Fruit fly (Drosophila melanogaster) whole organism, embryonic: ENCODE results near the gene CG1532.

Experiments
- Abd-B ChIP-seq: fragments of 200-800 bp; sonication (Bioruptor generic); optimal IDR thresholded peaks from 2 replicates; lab custom pipeline; 2018; ENCODE audit warnings: missing biosample characterization, mild to moderate bottlenecking, missing genetic modification characterization, moderate library complexity
- Bdp1 ChIP-seq: fragments of 200-800 bp; sonication (Bioruptor generic); optimal IDR thresholded peaks from 3 replicates; lab custom pipeline; 2016; ENCODE audit warnings: missing biosample characterization, missing genetic modification characterization
- Bgb ChIP-seq: fragments of 200-800 bp; sonication (Bioruptor generic); IDR thresholded peaks from 2 replicates; pipeline ENCODE4 v1.3.6; 2022; ENCODE audit warnings: missing biosample characterization, missing genetic modification characterization; ENCODE audit not compliant: partially characterized antibody
- Bteb2 ChIP-seq: fragments of 200-800 bp; sonication (Bioruptor generic); optimal IDR thresholded peaks from 2 replicates; lab custom pipeline; 2016; ENCODE audit warnings: missing biosample characterization, missing genetic modification characterization
- C15 ChIP-seq: fragments of 200-800 bp; sonication (Bioruptor generic); IDR thresholded peaks from 3 replicates; pipeline ENCODE4 v1.3.6; 2022; ENCODE audit warnings: missing biosample characterization, missing genetic modification characterization
- CG12299 ChIP-seq: fragments of 200-800 bp; sonication (Bioruptor generic); optimal IDR thresholded peaks from 2 replicates; lab custom pipeline; 2018; ENCODE audit warnings: missing biosample characterization, mild to moderate bottlenecking, missing genetic modification characterization
- CG12744 ChIP-seq: fragments of 200-800 bp; sonication (Bioruptor generic); optimal IDR thresholded peaks from 2 replicates; lab custom pipeline; 2016; ENCODE audit warnings: missing biosample characterization, missing genetic modification characterization
- CG13287 ChIP-seq: fragments of 200-800 bp; sonication (Bioruptor generic); IDR thresholded peaks from 2 replicates; pipeline ENCODE4 v1.3.6; 2022; ENCODE audit warnings: missing biosample characterization, missing genetic modification characterization; ENCODE audit not compliant: partially characterized antibody
- CG14050 ChIP-seq: fragments of 200-800 bp; sonication (Bioruptor generic); IDR thresholded peaks from 3 replicates; pipeline ENCODE4 v1.3.6; 2022; ENCODE audit warnings: missing biosample characterization, missing genetic modification characterization
- CG16815 ChIP-seq: fragments of 200-800 bp; sonication (Bioruptor generic); optimal IDR thresholded peaks from 3 replicates; lab custom pipeline; 2017; ENCODE audit warnings: missing biosample characterization, mild to moderate bottlenecking, missing genetic modification characterization
- CG17361 ChIP-seq: fragments of 200-800 bp; sonication (Bioruptor generic); IDR thresholded peaks from 3 replicates; pipeline ENCODE4 v1.3.6; 2022; ENCODE audit warnings: missing biosample characterization, missing genetic modification characterization
- CG17612 ChIP-seq: fragments of 200-800 bp; sonication (Bioruptor generic); IDR thresholded peaks from 2 replicates; pipeline ENCODE4 v1.3.6; 2022; ENCODE audit warnings: missing biosample characterization, missing genetic modification characterization
- CG31388 ChIP-seq: fragments of 200-800 bp; sonication (Bioruptor generic); optimal IDR thresholded peaks from 2 replicates; lab custom pipeline; 2016; ENCODE audit warnings: missing biosample characterization, missing genetic modification characterization
- CG4328 ChIP-seq: fragments of 200-800 bp; sonication (Bioruptor generic); optimal IDR thresholded peaks from 3 replicates; lab custom pipeline; 2017; ENCODE audit warnings: missing biosample characterization, missing genetic modification reagents, missing genetic modification characterization
- CG6175 ChIP-seq: fragments of 200-800 bp; sonication (Bioruptor generic); IDR thresholded peaks from 3 replicates; pipeline ENCODE4 v1.3.6; 2022; ENCODE audit warnings: missing biosample characterization, missing genetic modification characterization
- CG6254 ChIP-seq: fragments of 200-800 bp; sonication (Bioruptor generic); optimal IDR thresholded peaks from 3 replicates; lab custom pipeline; 2017; ENCODE audit warnings: mild to moderate bottlenecking, missing biosample characterization, missing genetic modification reagents, missing genetic modification characterization
- CG6683 ChIP-seq: fragments of 200-800 bp; sonication (Bioruptor generic); optimal IDR thresholded peaks from 2 replicates; lab custom pipeline; 2017; ENCODE audit warnings: missing biosample characterization, mild to moderate bottlenecking, missing genetic modification characterization, missing genetic modification reagents
- CG6689 ChIP-seq: fragments of 200-800 bp; sonication (Bioruptor generic); IDR thresholded peaks from 2 replicates; pipeline ENCODE4 v1.3.6; 2022; ENCODE audit warnings: missing biosample characterization, missing genetic modification characterization
- CG6791 ChIP-seq: fragments of 200-800 bp; sonication (Bioruptor generic); IDR thresholded peaks from 3 replicates; pipeline ENCODE4 v1.3.6; 2022; ENCODE audit warnings: missing biosample characterization, missing genetic modification characterization; ENCODE audit not compliant: partially characterized antibody
- CG6813 ChIP-seq: fragments of 200-800 bp; sonication (Bioruptor generic); optimal IDR thresholded peaks from 2 replicates; lab custom pipeline; 2017; ENCODE audit warnings: missing biosample characterization, missing genetic modification characterization, mild to moderate bottlenecking, moderate library complexity, missing genetic modification reagents
- CG7963 ChIP-seq: fragments of 200-800 bp; sonication (Bioruptor generic); IDR thresholded peaks from 3 replicates; pipeline ENCODE4 v1.3.6; 2022; ENCODE audit warnings: missing biosample characterization, missing genetic modification characterization; ENCODE audit not compliant: partially characterized antibody
- CG9876 ChIP-seq: fragments of 200-800 bp; sonication (Bioruptor generic); optimal IDR thresholded peaks from 2 replicates; lab custom pipeline; 2016; ENCODE audit warnings: missing biosample characterization, missing genetic modification characterization
- CrebB ChIP-seq: fragments of 200-800 bp; sonication (Bioruptor generic); optimal IDR thresholded peaks from 3 replicates; lab custom pipeline; 2018; ENCODE audit warnings: missing biosample characterization, mild to moderate bottlenecking, missing genetic modification characterization
- Dp ChIP-seq: fragments of 200-800 bp; sonication (Bioruptor generic); optimal IDR thresholded peaks from 2 replicates; lab custom pipeline; 2018; ENCODE audit warnings: missing biosample characterization, mild to moderate bottlenecking, missing genetic modification characterization, moderate library complexity
- ERR ChIP-seq: fragments of 200-800 bp; sonication (Bioruptor generic); optimal IDR thresholded peaks from 2 replicates; lab custom pipeline; 2016; ENCODE audit warnings: missing biosample characterization, missing genetic modification characterization
- Ets65A ChIP-seq: fragments of 200-800 bp; sonication (Bioruptor generic); peaks from one replicate; lab custom pipeline; 2016; ENCODE audit warnings: missing biosample characterization, missing genetic modification characterization
- Hr78 ChIP-seq, 2 experiments: fragments of 200-800 bp in 1 of 2; fragments of >200 bp in 1 of 2; sonication (Bioruptor generic) in 1 of 2; optimal IDR thresholded peaks; 2 replicates each; lab custom pipeline; 2017 to 2019; ENCODE audit warnings: missing biosample characterization in 2 of 2, missing genetic modification characterization in 2 of 2, mild to moderate bottlenecking in 1 of 2, moderate library complexity in 1 of 2
- Hsf ChIP-seq: fragments of 200-800 bp; sonication (Bioruptor generic); optimal IDR thresholded peaks from 3 replicates; lab custom pipeline; 2016; ENCODE audit warnings: missing biosample characterization, missing genetic modification characterization
- Max ChIP-seq: fragments of 200-800 bp; sonication (Bioruptor generic); optimal IDR thresholded peaks from 2 replicates; lab custom pipeline; 2016; ENCODE audit warnings: missing biosample characterization, mild to moderate bottlenecking, missing genetic modification characterization
- Ravus ChIP-seq: fragments of 200-800 bp; sonication (Bioruptor generic); IDR thresholded peaks from 2 replicates; pipeline ENCODE4 v1.3.6; 2022; ENCODE audit warnings: missing biosample characterization, missing genetic modification characterization
- Spps ChIP-seq: fragments of 200-800 bp; sonication (Bioruptor generic); optimal IDR thresholded peaks from 2 replicates; lab custom pipeline; 2018; ENCODE audit warnings: missing biosample characterization, mild to moderate bottlenecking, missing genetic modification characterization
- abd-A ChIP-seq: fragments of 200-800 bp; sonication (Bioruptor generic); optimal IDR thresholded peaks from 3 replicates; lab custom pipeline; 2019; ENCODE audit warnings: missing biosample characterization, mild to moderate bottlenecking, missing genetic modification characterization, moderate library complexity
- dan ChIP-seq: fragments of 200-800 bp; sonication (Bioruptor generic); IDR thresholded peaks from 2 replicates; pipeline ENCODE4 v1.3.6; 2022; ENCODE audit warnings: missing biosample characterization, missing genetic modification characterization
- ewg ChIP-seq: fragments of 200-800 bp; sonication (Bioruptor generic); optimal IDR thresholded peaks from 3 replicates; lab custom pipeline; 2017; ENCODE audit warnings: mild to moderate bottlenecking, missing biosample characterization, missing genetic modification reagents, missing genetic modification characterization
- fd102C ChIP-seq: fragments of 200-800 bp; sonication (Bioruptor generic); optimal IDR thresholded peaks from 2 replicates; lab custom pipeline; 2018; ENCODE audit warnings: missing biosample characterization, mild to moderate bottlenecking, missing genetic modification characterization, moderate library complexity
- gcm2 ChIP-seq: fragments of 200-800 bp; sonication (Bioruptor generic); optimal IDR thresholded peaks from 2 replicates; lab custom pipeline; 2016; ENCODE audit warnings: missing biosample characterization, missing genetic modification characterization
- gsb-n ChIP-seq: fragments of 200-800 bp; sonication (Bioruptor generic); optimal IDR thresholded peaks from 3 replicates; lab custom pipeline; 2018; ENCODE audit warnings: missing biosample characterization, mild to moderate bottlenecking, missing genetic modification characterization
- hb ChIP-seq: fragments of 200-800 bp; sonication (Bioruptor generic); IDR thresholded peaks from 3 replicates; pipeline ENCODE4 v1.3.6; 2022; ENCODE audit warnings: missing biosample characterization, missing genetic modification characterization; ENCODE audit not compliant: partially characterized antibody
- lab ChIP-seq: fragments of 200-800 bp; sonication (Bioruptor generic); optimal IDR thresholded peaks from 3 replicates; lab custom pipeline; 2017; ENCODE audit warnings: missing biosample characterization, missing genetic modification characterization, mild to moderate bottlenecking, moderate library complexity, missing genetic modification reagents
- luna ChIP-seq: fragments of 200-800 bp; sonication (Bioruptor generic); optimal IDR thresholded peaks from 2 replicates; lab custom pipeline; 2016; ENCODE audit warnings: missing biosample characterization, missing genetic modification characterization
- pzg ChIP-seq: fragments of 200-800 bp; sonication (Bioruptor generic); optimal IDR thresholded peaks from 3 replicates; lab custom pipeline; 2018; ENCODE audit warnings: missing biosample characterization, mild to moderate bottlenecking, missing genetic modification characterization, moderate library complexity
- run ChIP-seq: fragments of 200-800 bp; sonication (Bioruptor generic); optimal IDR thresholded peaks from 3 replicates; lab custom pipeline; 2018; ENCODE audit warnings: missing biosample characterization, mild to moderate bottlenecking, missing genetic modification characterization
- slou ChIP-seq: fragments of 200-800 bp; sonication (Bioruptor generic); optimal IDR thresholded peaks from 3 replicates; lab custom pipeline; 2016; ENCODE audit warnings: missing biosample characterization, missing genetic modification characterization
- sqz ChIP-seq: fragments of 200-800 bp; sonication (Bioruptor generic); optimal IDR thresholded peaks from 3 replicates; lab custom pipeline; 2018; ENCODE audit warnings: missing biosample characterization, mild to moderate bottlenecking, missing genetic modification characterization
- toy ChIP-seq: fragments of 200-800 bp; sonication (Bioruptor generic); IDR thresholded peaks from 2 replicates; pipeline ENCODE4 v1.3.6; 2022; ENCODE audit warnings: missing biosample characterization, missing genetic modification characterization
- vnd ChIP-seq: fragments of 200-800 bp; sonication (Bioruptor generic); IDR thresholded peaks from 3 replicates; pipeline ENCODE4 v1.3.6; 2022; ENCODE audit warnings: missing biosample characterization, missing genetic modification characterization; ENCODE audit not compliant: partially characterized antibody
- wek ChIP-seq: fragments of 200-800 bp; sonication (Bioruptor generic); optimal IDR thresholded peaks from 3 replicates; lab custom pipeline; 2018; ENCODE audit warnings: missing biosample characterization, mild to moderate bottlenecking, missing genetic modification characterization, moderate library complexity
- z ChIP-seq: fragments of 200-800 bp; sonication (Bioruptor generic); IDR thresholded peaks from 3 replicates; pipeline ENCODE4 v1.3.6; 2022; ENCODE audit warnings: missing biosample characterization, missing genetic modification characterization
- zfh1 ChIP-seq: fragments of 200-800 bp; sonication (Bioruptor generic); IDR thresholded peaks from 3 replicates; pipeline ENCODE4 v1.3.6; 2022; ENCODE audit warnings: missing biosample characterization, missing genetic modification characterization
- zfh2 ChIP-seq: fragments of 200-800 bp; sonication (Bioruptor generic); optimal IDR thresholded peaks from 2 replicates; lab custom pipeline; 2016; ENCODE audit warnings: missing biosample characterization, missing genetic modification characterization

CG1532 gene

dm6 chrX:21058991-21059390 lies 30.8 kb upstream of the CG1532 start (continued):
- TF ChIP-seq CG17612 (GFP tag; lab: Robert Waterston, UW) (peak; percentile 59), fd102C (GFP tag; lab: Kevin White, UChicago) (no peak), Dp (no peak), Max (GFP tag; lab: Kevin White, UChicago) (peak; percentile 61), C15 (GFP tag; lab: Robert Waterston, UW) (no peak), luna (GFP tag; lab: Kevin White, UChicago) (no peak), CG6689 (peak; percentile 82), CG13287 (GFP tag; lab: Robert Waterston, UW) (no peak), gsb-n (tag; lab: Kevin White, UChicago) (peak; percentile 90), CG12299 (tag; lab: Kevin White, UChicago) (peak; percentile 88), Ravus (GFP tag; lab: Robert Waterston, UW) (peak; percentile 29; the same call in 1 of the 2 replicates), Hr78 (GFP tag; optimal IDR thresholded peaks at IDR 0.05; lab: Kevin White, UChicago) (peak in 1 of 2 experiments; percentile 92), CG6175 (GFP tag; lab: Robert Waterston, UW) (peak; percentile 49; the same call in 1 of the 3 replicates), pzg (GFP tag; lab: Kevin White, UChicago) (no peak), CG7963 (GFP tag; lab: Robert Waterston, UW) (no peak), run (tag; lab: Kevin White, UChicago) (peak; percentile 91), hb (GFP tag; lab: Robert Waterston, UW) (no peak), CG6254 (GFP tag; lab: Kevin White, UChicago) (peak; percentile 83), CG31388 (GFP tag; lab: Kevin White, UChicago) (peak; percentile 72), CrebB (peak; percentile 89), Bgb (GFP tag; lab: Robert Waterston, UW) (no peak), Spps (tag; lab: Kevin White, UChicago) (peak; percentile 78), Abd-B (GFP tag; lab: Kevin White, UChicago) (peak; percentile 88), dan (GFP tag; lab: Robert Waterston, UW) (no peak), Bdp1 (GFP tag; lab: Kevin White, UChicago) (peak; percentile 81), Bteb2 (peak; percentile 77), Ets65A (GFP tag; lab: Kevin White, UChicago) (peak; percentile 98), CG6683 (GFP tag; lab: Kevin White, UChicago) (peak; percentile 66), wek (GFP tag; lab: Kevin White, UChicago) (peak; percentile 86), lab (GFP tag; lab: Kevin White, UChicago) (peak; percentile 85), CG6813 (GFP tag; lab: Kevin White, UChicago) (peak; percentile 86), CG17361 (GFP tag; lab: Robert Waterston, UW) (peak; percentile 88), gcm2 (GFP tag; lab: Kevin White, UChicago) (peak; percentile 84), abd-A (tag; lab: Kevin White, UChicago) (peak; percentile 79), ERR (GFP tag; lab: Kevin White, UChicago) (peak; percentile 84), slou (peak; percentile 71), toy (GFP tag; lab: Robert Waterston, UW) (no peak), CG9876 (GFP tag; lab: Kevin White, UChicago) (peak; percentile 86), zfh1 (peak; percentile 86), CG6791 (GFP tag; lab: Robert Waterston, UW) (no peak), z (GFP tag; lab: Robert Waterston, UW) (no peak), sqz (peak; percentile 66), ewg (GFP tag; lab: Kevin White, UChicago) (peak; percentile 88), vnd (GFP tag; lab: Robert Waterston, UW) (no peak), zfh2 (GFP tag; lab: Kevin White, UChicago) (peak; percentile 82), Hsf (peak; percentile 91), CG14050 (peak; percentile 85), CG4328 (peak; percentile 65), CG16815 (peak; percentile 75), CG12744 (GFP tag; lab: Kevin White, UChicago) (peak; percentile 72)
